Fruit fly (Drosophila melanogaster) whole organism, prepupa: Measurements from ENCODE around the gene UBL3.

Source experiments
- CG10631 ChIP-seq: fragments of 200-800 bp; sonication (Bioruptor generic); optimal IDR thresholded peaks from 2 replicates; lab custom pipeline; 2016; ENCODE audit warnings: missing biosample characterization, missing genetic modification characterization
- CG10669 ChIP-seq: fragments of 200-800 bp; sonication (Bioruptor generic); optimal IDR thresholded peaks from 3 replicates; lab custom pipeline; 2018; ENCODE audit warnings: missing biosample characterization, mild to moderate bottlenecking, missing genetic modification characterization, moderate library complexity
- CG11294 ChIP-seq: fragments of 200-800 bp; sonication (Bioruptor generic); IDR thresholded peaks from 2 replicates; pipeline ENCODE4 v1.3.6; 2022; ENCODE audit warnings: missing biosample characterization, missing genetic modification characterization
- CG15336 ChIP-seq: fragments of 200-800 bp; sonication (Bioruptor generic); IDR thresholded peaks from 2 replicates; pipeline ENCODE4 v1.3.6; 2022; ENCODE audit warnings: missing biosample characterization, missing genetic modification characterization
- CG1621 ChIP-seq: fragments of 200-800 bp; sonication (Bioruptor generic); optimal IDR thresholded peaks from 3 replicates; lab custom pipeline; 2018; ENCODE audit warnings: missing biosample characterization, mild to moderate bottlenecking, missing genetic modification characterization
- CG16779 ChIP-seq: fragments of 200-800 bp; sonication (Bioruptor generic); optimal IDR thresholded peaks from 3 replicates; lab custom pipeline; 2017; ENCODE audit warnings: missing biosample characterization, mild to moderate bottlenecking, missing genetic modification characterization
- CG32006 ChIP-seq: fragments of 200-800 bp; sonication (Bioruptor generic); optimal IDR thresholded peaks from 3 replicates; lab custom pipeline; 2017; ENCODE audit warnings: missing biosample characterization, mild to moderate bottlenecking, missing genetic modification characterization
- CG3919 ChIP-seq: fragments of 200-800 bp; sonication (Bioruptor generic); optimal IDR thresholded peaks from 3 replicates; lab custom pipeline; 2016; ENCODE audit warnings: missing biosample characterization, missing genetic modification characterization
- CG6163 ChIP-seq: fragments of 200-800 bp; sonication (Bioruptor generic); IDR thresholded peaks from 3 replicates; pipeline ENCODE4 v1.3.6; 2022; ENCODE audit warnings: missing biosample characterization, missing genetic modification characterization
- CG6276 ChIP-seq: fragments of 200-800 bp; sonication (Bioruptor generic); optimal IDR thresholded peaks from 2 replicates; lab custom pipeline; 2017; ENCODE audit warnings: missing biosample characterization, mild to moderate bottlenecking, missing genetic modification characterization
- CG6792 ChIP-seq: fragments of 200-800 bp; sonication (Bioruptor generic); optimal IDR thresholded peaks from 3 replicates; lab custom pipeline; 2016; ENCODE audit warnings: missing biosample characterization, missing genetic modification characterization
- CG6854 ChIP-seq: fragments of 200-800 bp; sonication (Bioruptor generic); optimal IDR thresholded peaks from 2 replicates; lab custom pipeline; 2017; ENCODE audit warnings: missing biosample characterization, mild to moderate bottlenecking, missing genetic modification characterization
- CG8119 ChIP-seq: fragments of 200-800 bp; sonication (Bioruptor generic); IDR thresholded peaks from 3 replicates; pipeline ENCODE4 v1.3.6; 2022; ENCODE audit warnings: missing biosample characterization, missing genetic modification characterization
- CG8319 ChIP-seq: fragments of 200-800 bp; sonication (Bioruptor generic); optimal IDR thresholded peaks from 3 replicates; lab custom pipeline; 2016; ENCODE audit warnings: missing biosample characterization, missing genetic modification characterization
- CG8632 ChIP-seq: fragments of 200-800 bp; sonication (Bioruptor generic); optimal IDR thresholded peaks from 3 replicates; lab custom pipeline; 2016; ENCODE audit warnings: missing biosample characterization, missing genetic modification characterization
- CG9139 ChIP-seq: fragments of 200-800 bp; sonication (Bioruptor generic); optimal IDR thresholded peaks from 3 replicates; lab custom pipeline; 2017; ENCODE audit warnings: missing biosample characterization, mild to moderate bottlenecking, missing genetic modification characterization
- Eip75B ChIP-seq: fragments of 200-800 bp; sonication (Bioruptor generic); optimal IDR thresholded peaks from 3 replicates; lab custom pipeline; 2016; ENCODE audit warnings: missing biosample characterization, missing genetic modification characterization
- Eip78C ChIP-seq: fragments of 200-800 bp; sonication (Bioruptor generic); peaks from one replicate; lab custom pipeline; 2016; ENCODE audit warnings: missing biosample characterization, missing genetic modification characterization
- Eip93F ChIP-seq: fragments of 200-800 bp; sonication (Bioruptor generic); optimal IDR thresholded peaks from 2 replicates; lab custom pipeline; 2016; ENCODE audit warnings: missing biosample characterization, mild to moderate bottlenecking, missing genetic modification characterization
- Gug ChIP-seq: fragments of 200-800 bp; sonication (Bioruptor generic); IDR thresholded peaks from 2 replicates; pipeline ENCODE4 v1.3.6; 2022; ENCODE audit warnings: missing biosample characterization, missing genetic modification characterization
- Lpt ChIP-seq: fragments of 200-800 bp; sonication (Bioruptor generic); optimal IDR thresholded peaks from 3 replicates; lab custom pipeline; 2016; ENCODE audit warnings: missing biosample characterization, missing genetic modification characterization
- Met ChIP-seq: fragments of 200-800 bp; sonication (Bioruptor generic); optimal IDR thresholded peaks from 3 replicates; lab custom pipeline; 2016; ENCODE audit warnings: missing biosample characterization, missing genetic modification characterization
- OdsH ChIP-seq: fragments of 200-800 bp; sonication (Bioruptor generic); optimal IDR thresholded peaks from 3 replicates; lab custom pipeline; 2016; ENCODE audit warnings: missing biosample characterization, missing genetic modification characterization
- Sox14 ChIP-seq: fragments of 200-800 bp; sonication (Bioruptor generic); optimal IDR thresholded peaks from 3 replicates; lab custom pipeline; 2016; ENCODE audit warnings: missing biosample characterization, missing genetic modification characterization
- Sox15 ChIP-seq: fragments of 200-800 bp; sonication (Bioruptor generic); optimal IDR thresholded peaks from 3 replicates; lab custom pipeline; 2016; ENCODE audit warnings: missing biosample characterization, missing genetic modification characterization
- achi ChIP-seq: fragments of 200-800 bp; sonication (Bioruptor generic); optimal IDR thresholded peaks from 3 replicates; lab custom pipeline; 2016; ENCODE audit warnings: missing biosample characterization, missing genetic modification characterization
- acj6 ChIP-seq: fragments of 200-800 bp; sonication (Bioruptor generic); optimal IDR thresholded peaks from 3 replicates; lab custom pipeline; 2016; ENCODE audit warnings: missing biosample characterization, missing genetic modification characterization
- dac ChIP-seq: fragments of 200-800 bp; sonication (Bioruptor generic); optimal IDR thresholded peaks from 2 replicates; lab custom pipeline; 2017; ENCODE audit warnings: missing biosample characterization, mild to moderate bottlenecking, missing genetic modification characterization
- dsx ChIP-seq: fragments of 200-800 bp; optimal IDR thresholded peaks from 3 replicates; lab custom pipeline; 2019; ENCODE audit warnings: missing biosample characterization, mild to moderate bottlenecking, missing genetic modification characterization, moderate library complexity; ENCODE audit not compliant: poor library complexity, severe bottlenecking
- eg ChIP-seq: fragments of 200-800 bp; sonication (Bioruptor generic); IDR thresholded peaks from 3 replicates; pipeline ENCODE4 v1.3.6; 2022; ENCODE audit warnings: missing biosample characterization, missing genetic modification characterization
- fd59A ChIP-seq: fragments of 200-800 bp; sonication (Bioruptor generic); optimal IDR thresholded peaks from 2 replicates; lab custom pipeline; 2017; ENCODE audit warnings: missing biosample characterization, mild to moderate bottlenecking, missing genetic modification characterization, missing genetic modification reagents
- fd85E ChIP-seq: fragments of 200-800 bp; sonication (Bioruptor generic); optimal IDR thresholded peaks from 3 replicates; lab custom pipeline; 2016; ENCODE audit warnings: missing biosample characterization, missing genetic modification characterization
- fkh ChIP-seq: fragments of 200-800 bp; sonication (Bioruptor generic); optimal IDR thresholded peaks from 3 replicates; lab custom pipeline; 2017; ENCODE audit warnings: missing biosample characterization, mild to moderate bottlenecking, missing genetic modification characterization, moderate library complexity
- lz ChIP-seq: fragments of 200-800 bp; sonication (Bioruptor generic); optimal IDR thresholded peaks from 3 replicates; lab custom pipeline; 2016; ENCODE audit warnings: missing biosample characterization, missing genetic modification characterization
- net ChIP-seq: fragments of 200-800 bp; sonication (Bioruptor generic); optimal IDR thresholded peaks from 3 replicates; lab custom pipeline; 2016; ENCODE audit warnings: missing biosample characterization, missing genetic modification characterization
- pdm3 ChIP-seq: fragments of 200-800 bp; sonication (Bioruptor generic); optimal IDR thresholded peaks from 3 replicates; lab custom pipeline; 2016; ENCODE audit warnings: missing biosample characterization, missing genetic modification characterization
- salr ChIP-seq, 2 experiments: fragments of 200-800 bp; sonication (Bioruptor generic); optimal IDR thresholded peaks; 3 replicates each; lab custom pipeline; 2016 to 2018; ENCODE audit warnings: missing biosample characterization in 2 of 2, missing genetic modification characterization in 2 of 2, mild to moderate bottlenecking in 1 of 2
- ss ChIP-seq, 2 experiments: fragments of 200-800 bp; sonication (Bioruptor generic); optimal IDR thresholded peaks; 2 replicates in 1 of 2; 3 replicates in 1 of 2; lab custom pipeline; 2017 to 2018; ENCODE audit warnings: mild to moderate bottlenecking in 2 of 2, missing biosample characterization in 2 of 2, missing genetic modification characterization in 2 of 2, moderate library complexity in 1 of 2
- svp ChIP-seq: fragments of 200-800 bp; sonication (Bioruptor generic); peaks from one replicate; lab custom pipeline; 2016; ENCODE audit warnings: missing biosample characterization, missing genetic modification characterization
- topi ChIP-seq: fragments of 200-800 bp; sonication (Bioruptor generic); optimal IDR thresholded peaks from 3 replicates; lab custom pipeline; 2016; ENCODE audit warnings: missing biosample characterization, missing genetic modification characterization
- vri ChIP-seq: fragments of 200-800 bp; sonication (Bioruptor generic); optimal IDR thresholded peaks from 3 replicates; lab custom pipeline; 2016; ENCODE audit warnings: missing biosample characterization, mild to moderate bottlenecking, missing genetic modification characterization

UBL3 gene

DNA sequence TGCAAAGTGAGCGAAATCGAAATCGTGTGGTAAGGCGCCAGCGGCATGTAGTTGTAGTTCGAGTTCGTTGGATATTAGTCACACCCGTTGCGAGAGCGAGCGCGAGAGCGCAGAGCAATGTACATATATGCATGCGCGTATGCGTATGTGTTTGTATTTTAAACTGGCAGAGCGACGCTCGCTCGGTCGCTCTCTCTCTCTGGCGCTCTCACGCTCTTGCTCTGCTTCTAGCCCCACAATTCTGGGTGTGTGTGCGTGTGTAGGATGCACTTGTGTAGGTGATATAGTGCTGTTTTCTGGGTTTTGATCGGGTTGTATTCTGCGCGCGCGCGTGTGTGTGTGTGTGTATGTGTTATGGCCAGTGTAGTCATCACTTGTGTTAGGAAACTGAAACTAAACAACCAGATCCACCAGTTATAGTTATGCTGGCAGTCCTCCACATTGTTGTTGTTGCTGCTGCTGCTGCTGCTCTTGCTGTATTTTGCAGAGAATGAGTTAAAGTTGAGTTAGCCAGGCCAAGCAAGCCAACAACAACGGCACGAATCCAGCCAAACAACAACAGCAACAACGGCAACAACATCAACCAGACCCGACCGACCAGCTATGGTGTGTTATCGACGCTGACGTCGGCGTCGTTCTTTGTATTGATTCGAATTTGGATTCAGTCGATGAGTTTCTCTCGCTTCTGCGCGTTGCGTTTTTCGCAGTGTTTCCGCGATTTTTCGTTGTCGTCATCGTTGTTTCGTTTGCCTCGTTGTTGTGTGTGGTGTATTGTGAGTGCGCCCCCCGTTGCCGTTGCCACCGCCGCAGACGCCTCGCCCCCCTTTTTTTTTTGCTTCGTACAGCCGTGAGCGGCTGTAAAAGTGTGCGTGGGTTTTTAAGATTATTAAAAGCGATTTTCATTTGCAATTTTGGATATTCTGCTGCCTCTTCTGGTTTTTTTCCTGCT lies 41.0 kb downstream of the UBL3 start (continued):
- TF ChIP-seq topi (GFP tag; lab: Kevin White, UChicago): no peak
- peak; percentile 12 for TF ChIP-seq CG16779 (tag; lab: Kevin White, UChicago)
- peak; percentile 1 for TF ChIP-seq CG9139 (GFP tag; lab: Kevin White, UChicago)
- peak; percentile 56 for TF ChIP-seq Lpt (GFP tag; lab: Kevin White, UChicago)
- no peak for TF ChIP-seq CG6792
- TF ChIP-seq Met (GFP tag; lab: Kevin White, UChicago): peak; percentile 29
- TF ChIP-seq CG10631 (GFP tag; lab: Kevin White, UChicago): no peak
- peak; percentile 56 for TF ChIP-seq CG6854 (GFP tag; lab: Kevin White, UChicago)
- TF ChIP-seq eg (GFP tag; lab: Robert Waterston, UW): peak; percentile 48
- peak; percentile 3 for TF ChIP-seq OdsH
- no peak for TF ChIP-seq Eip75B (GFP tag; lab: Kevin White, UChicago)

DNA sequence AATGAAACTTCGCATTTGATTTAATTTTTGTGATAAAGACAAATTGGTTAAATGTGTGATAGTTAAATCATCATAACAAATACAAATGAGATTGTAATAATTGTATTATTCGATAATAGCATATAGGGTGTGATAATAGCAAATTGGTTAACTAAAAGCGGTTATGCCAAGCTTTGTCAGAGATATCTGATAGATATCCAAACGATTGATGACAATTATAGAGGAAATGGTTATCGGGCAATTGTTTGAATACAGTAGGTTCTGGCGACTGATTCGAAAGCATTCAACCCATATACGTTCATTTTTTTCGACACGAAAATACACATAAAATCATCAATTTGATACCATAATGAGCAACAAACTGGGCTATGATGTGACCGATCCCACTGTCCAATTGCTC lies 43.7 kb downstream of the UBL3 start, which contains the start of gene CG8509:
TSS of gene CG8509 (plus strand) at position 301 of the 400 bp plus-strand sequence.
- TF ChIP-seq acj6 (GFP tag; lab: Kevin White, UChicago): no peak
- no peak for TF ChIP-seq Eip93F (GFP tag; lab: Kevin White, UChicago)
- no peak for TF ChIP-seq CG6792
- no peak for TF ChIP-seq fd59A
- TF ChIP-seq, all 60 proteins: peak for 0

DNA sequence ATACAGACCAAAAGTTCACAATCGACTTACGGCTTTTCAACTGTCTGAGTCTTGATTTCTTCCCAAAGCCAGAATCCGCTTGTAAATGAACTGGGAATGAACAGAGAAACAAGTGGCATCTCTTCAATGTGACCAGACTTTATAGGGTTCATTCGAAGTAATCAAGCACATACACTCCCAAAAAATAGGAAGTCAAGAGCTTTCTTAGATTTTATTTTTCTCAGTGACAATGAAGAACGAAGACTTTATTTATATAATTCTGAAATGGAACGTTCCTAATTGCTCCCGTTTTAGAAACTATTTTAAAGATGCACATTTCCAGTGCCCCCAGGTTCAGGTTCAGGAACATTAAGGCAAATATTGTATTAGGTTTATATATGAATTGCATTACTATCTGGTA lies 45.1 kb downstream of the UBL3 start:
- TF ChIP-seq Sox15 (GFP tag; lab: Kevin White, UChicago) (no peak), net (GFP tag; lab: Kevin White, UChicago) (no peak), salr (GFP tag; optimal IDR thresholded peaks at IDR 0.05; lab: Kevin White, UChicago) (no peak), CG32006 (no peak), CG6854 (GFP tag; lab: Kevin White, UChicago) (no peak), Eip78C (GFP tag; lab: Kevin White, UChicago) (no peak), CG11294 (GFP tag; lab: Robert Waterston, UW) (no peak), CG1621 (no peak), lz (GFP tag; lab: Kevin White, UChicago) (no peak), CG8119 (GFP tag; lab: Robert Waterston, UW) (no peak), eg (GFP tag; lab: Robert Waterston, UW) (no peak), fd59A (no peak), Eip75B (GFP tag; lab: Kevin White, UChicago) (no peak), Gug (GFP tag; lab: Robert Waterston, UW) (no peak), ss (GFP tag; optimal IDR thresholded peaks at IDR 0.05; lab: Kevin White, UChicago) (no peak), fd85E (GFP tag; lab: Kevin White, UChicago) (no peak), vri (GFP tag; lab: Kevin White, UChicago) (no peak)

DNA sequence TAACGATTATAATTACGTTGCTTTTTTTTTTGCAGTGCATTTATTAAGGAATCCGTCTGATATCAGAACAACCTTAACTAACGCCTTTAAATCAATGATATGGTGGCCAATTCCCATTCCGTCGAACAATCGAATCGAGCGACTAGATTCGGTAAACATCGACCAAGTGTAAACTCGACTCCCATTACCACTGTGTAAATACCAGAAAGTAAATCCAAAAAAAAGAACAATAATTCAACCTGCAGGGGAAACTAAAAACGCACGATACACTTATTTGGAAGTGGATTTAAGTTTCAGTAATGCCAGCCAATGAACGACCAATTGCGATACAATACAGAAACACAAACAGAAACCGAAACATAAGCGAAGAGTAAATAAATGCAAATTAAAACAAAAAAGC lies 47.5 kb downstream of the UBL3 start:
- no peak for TF ChIP-seq CG6276
- TF ChIP-seq OdsH: no peak
- TF ChIP-seq dsx (GFP tag; lab: Kevin White, UChicago): no peak
- no peak for TF ChIP-seq Sox14 (GFP tag; lab: Kevin White, UChicago)
- no peak for TF ChIP-seq vri (GFP tag; lab: Kevin White, UChicago)
- peak; percentile 67 for TF ChIP-seq fkh (GFP tag; lab: Kevin White, UChicago)
- TF ChIP-seq, all 60 proteins: peak for 1

DNA sequence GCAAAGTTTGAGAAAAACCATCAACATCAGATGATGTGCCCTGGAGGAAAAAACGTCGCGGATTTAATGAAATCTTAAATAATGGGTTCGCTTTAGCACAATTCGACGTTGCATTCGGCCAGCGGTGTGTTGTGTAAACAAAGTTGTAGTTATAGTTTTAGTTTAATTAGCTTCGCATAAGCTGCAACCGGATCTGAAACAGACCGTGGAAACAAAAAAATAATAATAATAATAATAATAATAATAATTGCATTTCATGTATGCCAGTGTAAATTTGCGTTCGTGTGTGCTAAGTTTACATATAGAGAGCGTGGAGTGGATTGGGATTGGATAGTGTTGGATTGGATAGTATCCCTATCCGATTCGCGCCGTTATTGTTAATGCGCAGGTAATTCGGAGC lies 48.2 kb downstream of the UBL3 start:
- peak; percentile 39 for TF ChIP-seq CG32006
- TF ChIP-seq Sox14 (GFP tag; lab: Kevin White, UChicago): no peak
- no peak for TF ChIP-seq CG8319
- TF ChIP-seq CG8632 (GFP tag; lab: Kevin White, UChicago): peak; percentile 26
- TF ChIP-seq svp (GFP tag; lab: Kevin White, UChicago): peak; percentile 57
- TF ChIP-seq CG3919: peak; percentile 21
- TF ChIP-seq CG15336: peak; percentile 60
- peak; percentile 13 for TF ChIP-seq CG6276
- TF ChIP-seq CG10669 (GFP tag; lab: Kevin White, UChicago): peak; percentile 24
- peak; percentile 36 for TF ChIP-seq CG10631 (GFP tag; lab: Kevin White, UChicago)
- peak; percentile 23 for TF ChIP-seq achi
- TF ChIP-seq pdm3 (GFP tag; lab: Kevin White, UChicago): peak; percentile 23
- TF ChIP-seq dac (GFP tag; lab: Kevin White, UChicago): no peak
- no peak for TF ChIP-seq salr (GFP tag; optimal IDR thresholded peaks at IDR 0.05; lab: Kevin White, UChicago)
- peak; percentile 34; the same call in 2 of the 3 replicates for TF ChIP-seq eg (GFP tag; lab: Robert Waterston, UW)
- TF ChIP-seq CG8119 (GFP tag; lab: Robert Waterston, UW): 0 out of 3 replicates have a peak, but pooled peaks have one; percentile 38
- TF ChIP-seq CG6163 (GFP tag; lab: Robert Waterston, UW): 0 out of 3 replicates have a peak, but pooled peaks have one; percentile 46
